Fruit fly (Drosophila melanogaster): ENCODE measurements around the gene CG14913.

DNA sequence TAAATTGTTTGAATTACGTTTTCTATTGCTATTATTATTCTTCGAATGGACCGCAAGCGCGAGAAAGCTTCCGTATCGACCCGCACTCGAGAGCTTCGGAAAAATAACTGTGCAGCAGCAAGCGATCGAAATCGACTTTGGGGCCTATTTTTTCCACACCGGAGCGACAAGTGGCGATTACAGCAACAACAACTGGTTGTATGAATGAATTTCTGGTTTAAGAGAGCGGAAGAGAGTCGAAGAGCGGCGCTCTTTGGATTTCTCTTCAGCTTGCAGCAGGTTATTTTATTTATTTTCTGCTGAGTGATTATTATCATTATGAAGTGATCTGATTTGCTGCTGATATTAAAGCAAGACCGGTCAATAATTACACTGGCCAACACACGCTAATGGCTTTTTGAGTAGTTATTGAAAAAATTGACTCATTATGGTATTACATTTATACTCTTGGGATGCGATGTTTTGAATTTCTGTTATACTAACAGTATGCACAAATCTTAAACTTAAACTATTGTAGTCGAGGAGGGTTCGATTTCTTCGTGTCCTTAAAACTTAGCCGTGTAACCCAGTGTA, 50.2 kb downstream of the CG14913 start, which contains the start of gene Samuel:
- TF ChIP-seq EcR (GFP tag; optimal IDR thresholded peaks at IDR 0.05): peak; percentile 58
- TF ChIP-seq D1 (tag; optimal IDR thresholded peaks at IDR 0.05): peak; percentile 31
- no peak for TF ChIP-seq rn (GFP tag; IDR thresholded peaks at IDR 0.05)
- TF ChIP-seq gl (tag; optimal IDR thresholded peaks at IDR 0.05): peak; percentile 50
- peak; percentile 68 for TF ChIP-seq CG8159 (tag; optimal IDR thresholded peaks at IDR 0.05)
- TF ChIP-seq CG9948 (tag; optimal IDR thresholded peaks at IDR 0.05): peak; percentile 18
- TF ChIP-seq Pif1B (GFP tag; optimal IDR thresholded peaks at IDR 0.05): peak; percentile 70
- TF ChIP-seq CG13204 (GFP tag; optimal IDR thresholded peaks at IDR 0.05): peak; percentile 54
- TF ChIP-seq CG15710 (tag; optimal IDR thresholded peaks at IDR 0.05): peak; percentile 49
- TF ChIP-seq Ets98B (GFP tag; IDR thresholded peaks at IDR 0.05): peak; percentile 73
- TF ChIP-seq CG34367 (tag; optimal IDR thresholded peaks at IDR 0.05): peak; percentile 43
- TF ChIP-seq fd96Ca (GFP tag; IDR thresholded peaks at IDR 0.05): no peak; the same call in 2 of the 3 replicates
- peak; percentile 50 for TF ChIP-seq CG8301 (tag; optimal IDR thresholded peaks at IDR 0.05)
